Worm (Caenorhabditis elegans) whole organism, young adult: ENCODE results near the gene Y54G11A.1.

Experiments used
- B0019.2 ChIP-seq: fragments of 200-800 bp; sonication (Bioruptor generic); conservative IDR thresholded peaks from 2 replicates; pipeline ENCODE4 v1.3.6; 2022; ENCODE audit warnings: missing genetic modification reagents, missing genetic modification characterization, missing compliant biosample characterization
- B0261.1 ChIP-seq: sonication (generic microtip); optimal IDR thresholded peaks from 2 replicates; lab custom pipeline; 2016; ENCODE audit warnings: mild to moderate bottlenecking, missing genetic modification characterization, moderate library complexity, missing compliant biosample characterization
- B0336.3 ChIP-seq: fragments of 200-800 bp; sonication (Bioruptor generic); IDR thresholded peaks from 2 replicates; pipeline ENCODE4 v1.3.6; 2022; ENCODE audit warnings: missing genetic modification characterization, missing compliant biosample characterization
- D2030.7 ChIP-seq: fragments of 200-800 bp; sonication (Bioruptor generic); IDR thresholded peaks from 2 replicates; pipeline ENCODE4 v1.3.6; 2022; ENCODE audit warnings: missing genetic modification reagents, missing genetic modification characterization, missing compliant biosample characterization
- F10E7.11 ChIP-seq: sonication (generic microtip); optimal IDR thresholded peaks from 2 replicates; lab custom pipeline; 2017; ENCODE audit warnings: mild to moderate bottlenecking, missing genetic modification characterization, moderate library complexity, missing compliant biosample characterization
- F22D6.2 ChIP-seq: sonication (generic microtip); optimal IDR thresholded peaks from 2 replicates; lab custom pipeline; 2016; ENCODE audit warnings: mild to moderate bottlenecking, missing genetic modification characterization, missing compliant biosample characterization
- F52B5.7 ChIP-seq: sonication (generic microtip); optimal IDR thresholded peaks from 2 replicates; lab custom pipeline; 2016; ENCODE audit warnings: mild to moderate bottlenecking, missing genetic modification characterization, missing compliant biosample characterization
- T07F8.4 ChIP-seq: sonication (generic microtip); optimal IDR thresholded peaks from 2 replicates; lab custom pipeline; 2016; ENCODE audit warnings: mild to moderate bottlenecking, missing genetic modification characterization, moderate library complexity, missing compliant biosample characterization
- T26A5.8 ChIP-seq: sonication (generic microtip); optimal IDR thresholded peaks from 2 replicates; lab custom pipeline; 2016; ENCODE audit warnings: missing genetic modification characterization, missing compliant biosample characterization
- Y53F4B.3 ChIP-seq: fragments of 200-800 bp; sonication (Bioruptor generic); IDR thresholded peaks from 2 replicates; pipeline ENCODE4 v1.3.6; 2022; ENCODE audit warnings: missing genetic modification reagents, missing genetic modification characterization, missing compliant biosample characterization
- Y67H2A.10 ChIP-seq: fragments of 200-800 bp; sonication (Bioruptor generic); conservative IDR thresholded peaks from 2 replicates; pipeline ENCODE4 v1.3.6; 2022; ENCODE audit warnings: missing genetic modification reagents, missing genetic modification characterization, missing compliant biosample characterization
- ZK185.1 ChIP-seq: sonication (generic microtip); optimal IDR thresholded peaks from 2 replicates; lab custom pipeline; 2016; ENCODE audit warnings: mild to moderate bottlenecking, missing genetic modification characterization, missing compliant biosample characterization; ENCODE audit not compliant: poor library complexity, severe bottlenecking
- ama-1 ChIP-seq, 3 experiments: fragments of 150-350 bp in 1 of 3; sonication (generic microtip) in 2 of 3; optimal IDR thresholded peaks; 2 replicates each; lab custom pipeline; 2014 to 2018; ENCODE audit warnings: missing biosample characterization in 2 of 3, missing genetic modification characterization in 2 of 3, missing genetic modification reagents in 2 of 3
- aptf-2 ChIP-seq: fragments of 200-800 bp; sonication (Bioruptor generic); conservative IDR thresholded peaks from 2 replicates; pipeline ENCODE4 v1.3.6; 2022; ENCODE audit warnings: missing genetic modification reagents, missing genetic modification characterization, missing compliant biosample characterization
- athp-1 ChIP-seq: sonication (generic microtip); optimal IDR thresholded peaks from 2 replicates; lab custom pipeline; 2017; ENCODE audit warnings: mild to moderate bottlenecking, missing genetic modification characterization, missing compliant biosample characterization
- cebp-2 ChIP-seq: fragments of 200-800 bp; sonication (Bioruptor generic); IDR thresholded peaks from 2 replicates; pipeline ENCODE4 v1.3.6; 2022; ENCODE audit warnings: missing genetic modification characterization, missing compliant biosample characterization
- ceh-79 ChIP-seq: sonication (generic microtip); optimal IDR thresholded peaks from 2 replicates; lab custom pipeline; 2017; ENCODE audit warnings: mild to moderate bottlenecking, missing genetic modification characterization, missing compliant biosample characterization
- ceh-91 ChIP-seq: fragments of 200-800 bp; sonication (Bioruptor generic); IDR thresholded peaks from 2 replicates; pipeline ENCODE4 v1.3.6; 2022; ENCODE audit warnings: missing genetic modification reagents, missing genetic modification characterization, missing compliant biosample characterization
- die-1 ChIP-seq: sonication (generic microtip); optimal IDR thresholded peaks from 2 replicates; lab custom pipeline; 2016; ENCODE audit warnings: missing genotype, mild to moderate bottlenecking, missing genetic modification characterization, missing compliant biosample characterization
- efl-1 ChIP-seq: fragments of 150-350 bp; optimal IDR thresholded peaks from 2 replicates; lab custom pipeline; 2014; ENCODE audit warnings: missing biosample characterization, missing genetic modification reagents, missing genetic modification characterization
- egl-44 ChIP-seq: fragments of 200-800 bp; sonication (Bioruptor generic); IDR thresholded peaks from 2 replicates; pipeline ENCODE4 v1.3.6; 2022; ENCODE audit warnings: missing genetic modification reagents, missing genetic modification characterization, missing compliant biosample characterization
- egrh-3 ChIP-seq: fragments of 200-800 bp; sonication (Bioruptor generic); IDR thresholded peaks from 2 replicates; pipeline ENCODE4 v1.3.6; 2022; ENCODE audit warnings: missing genetic modification reagents, missing genetic modification characterization, missing compliant biosample characterization
- ekl-4 ChIP-seq: fragments of 200-800 bp; sonication (Bioruptor generic); IDR thresholded peaks from 2 replicates; pipeline ENCODE4 v1.3.6; 2022; ENCODE audit warnings: missing genetic modification reagents, missing genetic modification characterization, missing compliant biosample characterization
- him-1 ChIP-seq: sonication (generic microtip); optimal IDR thresholded peaks from 2 replicates; lab custom pipeline; 2016; ENCODE audit warnings: missing genotype, missing genetic modification reagents, missing genetic modification characterization, missing compliant biosample characterization
- hlh-12 ChIP-seq: sonication (generic microtip); optimal IDR thresholded peaks from 2 replicates; lab custom pipeline; 2016; ENCODE audit warnings: missing genetic modification characterization, missing compliant biosample characterization
- hmg-20 ChIP-seq: fragments of 200-800 bp; sonication (Bioruptor generic); IDR thresholded peaks from 2 replicates; pipeline ENCODE4 v1.3.6; 2022; ENCODE audit warnings: missing genetic modification reagents, missing genetic modification characterization, missing compliant biosample characterization
- lin-26 ChIP-seq: fragments of 200-800 bp; sonication (Bioruptor generic); IDR thresholded peaks from 2 replicates; pipeline ENCODE4 v1.3.6; 2022; ENCODE audit warnings: missing genetic modification reagents, missing genetic modification characterization, missing compliant biosample characterization
- lin-40 ChIP-seq: sonication (generic microtip); optimal IDR thresholded peaks from 2 replicates; lab custom pipeline; 2016; ENCODE audit warnings: missing genetic modification characterization, mild to moderate bottlenecking, missing compliant biosample characterization, missing genotype, missing genetic modification reagents
- lir-1 ChIP-seq: fragments of 200-800 bp; sonication (Bioruptor generic); conservative IDR thresholded peaks from 2 replicates; pipeline ENCODE4 v1.3.6; 2022; ENCODE audit warnings: missing genetic modification reagents, missing genetic modification characterization, missing compliant biosample characterization
- lsl-1 ChIP-seq: fragments of 200-800 bp; sonication (Bioruptor generic); optimal IDR thresholded peaks from 2 replicates; lab custom pipeline; 2018; ENCODE audit warnings: mild to moderate bottlenecking, missing genetic modification characterization, moderate library complexity, missing compliant biosample characterization
- lsy-27 ChIP-seq: sonication (generic microtip); optimal IDR thresholded peaks from 2 replicates; lab custom pipeline; 2017; ENCODE audit warnings: missing genetic modification characterization, mild to moderate bottlenecking, missing compliant biosample characterization, antibody characterized with exemption, missing genotype, borderline replicate concordance; ENCODE audit not compliant: insufficient read depth
- madf-10 ChIP-seq: sonication (generic microtip); optimal IDR thresholded peaks from 2 replicates; lab custom pipeline; 2016; ENCODE audit warnings: mild to moderate bottlenecking, missing genetic modification characterization, missing compliant biosample characterization
- madf-8 ChIP-seq: fragments of 200-800 bp; sonication (Bioruptor generic); conservative IDR thresholded peaks from 2 replicates; pipeline ENCODE4 v1.3.6; 2022; ENCODE audit warnings: missing genetic modification reagents, missing genetic modification characterization, missing compliant biosample characterization
- nfya-1 ChIP-seq: sonication (generic microtip); optimal IDR thresholded peaks from 2 replicates; lab custom pipeline; 2017; ENCODE audit warnings: antibody characterized with exemption, missing compliant biosample characterization, missing genetic modification characterization, borderline replicate concordance; ENCODE audit not compliant: insufficient read depth
- nhr-179 ChIP-seq: sonication (generic microtip); optimal IDR thresholded peaks from 2 replicates; lab custom pipeline; 2016; ENCODE audit warnings: mild to moderate bottlenecking, missing genetic modification characterization, missing compliant biosample characterization
- nhr-27 ChIP-seq: fragments of 200-800 bp; sonication (Bioruptor generic); optimal IDR thresholded peaks from 2 replicates; lab custom pipeline; 2018; ENCODE audit warnings: mild to moderate bottlenecking, missing genetic modification characterization, moderate library complexity, missing compliant biosample characterization
- nhr-80 ChIP-seq: sonication (generic microtip); optimal IDR thresholded peaks from 2 replicates; lab custom pipeline; 2016; ENCODE audit warnings: missing genetic modification characterization, missing compliant biosample characterization
- nhr-90 ChIP-seq: sonication (generic microtip); optimal IDR thresholded peaks from 2 replicates; lab custom pipeline; 2016; ENCODE audit warnings: missing genotype, mild to moderate bottlenecking, missing genetic modification characterization, missing compliant biosample characterization
- pbrm-1 ChIP-seq: fragments of 200-800 bp; sonication (Bioruptor generic); IDR thresholded peaks from 2 replicates; pipeline ENCODE4 v1.3.6; 2022; ENCODE audit warnings: missing genetic modification reagents, missing genetic modification characterization, missing compliant biosample characterization
- rcor-1 ChIP-seq: fragments of 200-800 bp; sonication (Bioruptor generic); IDR thresholded peaks from 2 replicates; pipeline ENCODE4 v1.3.6; 2022; ENCODE audit warnings: missing genetic modification reagents, missing genetic modification characterization, missing compliant biosample characterization
- snpc-1.3 ChIP-seq: sonication (generic microtip); optimal IDR thresholded peaks from 2 replicates; lab custom pipeline; 2017; ENCODE audit warnings: missing genetic modification characterization, mild to moderate bottlenecking, missing compliant biosample characterization, antibody characterized with exemption, moderate library complexity, missing genotype, missing genetic modification reagents; ENCODE audit not compliant: insufficient read depth
- somi-1 ChIP-seq: fragments of 200-800 bp; sonication (Bioruptor generic); optimal IDR thresholded peaks from 2 replicates; lab custom pipeline; 2018; ENCODE audit warnings: mild to moderate bottlenecking, missing genetic modification characterization, missing compliant biosample characterization
- tbp1 ChIP-seq: fragments of 200-800 bp; sonication (Bioruptor generic); optimal IDR thresholded peaks from 2 replicates; lab custom pipeline; 2018; ENCODE audit warnings: mild to moderate bottlenecking, missing genetic modification characterization, missing compliant biosample characterization
- tbx-9 ChIP-seq: sonication (generic microtip); optimal IDR thresholded peaks from 2 replicates; lab custom pipeline; 2016; ENCODE audit warnings: borderline replicate concordance, missing genetic modification characterization, inconsistent platforms, missing compliant biosample characterization
- xnd-1 ChIP-seq: sonication (generic microtip); optimal IDR thresholded peaks from 2 replicates; lab custom pipeline; 2016; ENCODE audit warnings: missing genotype, missing genetic modification reagents, missing genetic modification characterization, missing compliant biosample characterization
- zim-3 ChIP-seq: sonication (generic microtip); optimal IDR thresholded peaks from 2 replicates; lab custom pipeline; 2017; ENCODE audit warnings: mild to moderate bottlenecking, missing genetic modification characterization, moderate library complexity, missing compliant biosample characterization

Gene Y54G11A.1

ce11 chrII:14252057-14252456 is 16.9 kb downstream of the Y54G11A.1 start, which contains the start of gene Y54G11A.2:
Gene Y54G11A.2, plus strand, starts transcription at chrII:14252357.
- TF ChIP-seq ekl-4 = no peak
- TF ChIP-seq zim-3 (tag; lab: Kevin White, UChicago) = no peak
- no peak for TF ChIP-seq B0019.2 (GFP tag; lab: Robert Waterston, UW)
- TF ChIP-seq lin-40 (tag; lab: Kevin White, UChicago) = no peak
- TF ChIP-seq nhr-179 = no peak
- no peak for TF ChIP-seq F10E7.11 (tag; lab: Kevin White, UChicago)

ce11 chrII:14251400-14251940 is 17.5 kb downstream of the Y54G11A.1 start:
- TF ChIP-seq lin-26 (GFP tag; lab: Robert Waterston, UW) (peak; percentile 86), ekl-4 (peak; percentile 95), pbrm-1 (peak; percentile 76), madf-10 (peak; percentile 87), rcor-1 (peak; percentile 52), tbx-9 (tag; lab: Kevin White, UChicago) (no peak), efl-1 (GFP tag; lab: Kevin White, UChicago) (peak; percentile 76), hmg-20 (GFP tag; lab: Robert Waterston, UW) (peak; percentile 74), Y53F4B.3 (no peak), nhr-90 (tag; lab: Kevin White, UChicago) (peak; percentile 90), cebp-2 (GFP tag; lab: Robert Waterston, UW) (0 out of 2 replicates have a peak, but pooled peaks have one; percentile 44), snpc-1.3 (tag; lab: Kevin White, UChicago) (no peak), B0261.1 (tag; lab: Kevin White, UChicago) (peak; percentile 31), nhr-80 (tag; lab: Kevin White, UChicago) (peak; percentile 87), F22D6.2 (tag; lab: Kevin White, UChicago) (peak; percentile 89), him-1 (tag; lab: Kevin White, UChicago) (peak; percentile 78), tbp1 (GFP tag; lab: Kevin White, UChicago) (peak; percentile 66), somi-1 (GFP tag; lab: Kevin White, UChicago) (peak; percentile 90), ZK185.1 (tag; lab: Kevin White, UChicago) (peak; percentile 78), lsl-1 (GFP tag; lab: Kevin White, UChicago) (peak; percentile 66), lsy-27 (tag; lab: Kevin White, UChicago) (no peak), xnd-1 (tag; lab: Kevin White, UChicago) (peak; percentile 78), ama-1 (optimal IDR thresholded peaks at IDR 0.05; lab: Kevin White, UChicago) (no peak), ama-1 (GFP tag; optimal IDR thresholded peaks at IDR 0.05; lab: Kevin White, UChicago) (peak; percentile 45), nhr-27 (peak; percentile 65), nfya-1 (no peak), D2030.7 (peak; percentile 77), aptf-2 (GFP tag; lab: Robert Waterston, UW) (peak; percentile 36; the same call in 1 of the 2 replicates), T26A5.8 (tag; lab: Kevin White, UChicago) (peak; percentile 55), T07F8.4 (tag; lab: Kevin White, UChicago) (peak; percentile 43), egrh-3 (GFP tag; lab: Robert Waterston, UW) (peak; percentile 61), B0336.3 (GFP tag; lab: Robert Waterston, UW) (peak; percentile 99), hlh-12 (tag; lab: Kevin White, UChicago) (no peak), F10E7.11 (tag; lab: Kevin White, UChicago) (peak; percentile 88), ceh-79 (tag; lab: Kevin White, UChicago) (peak; percentile 88), madf-8 (GFP tag; lab: Robert Waterston, UW) (peak; percentile 87), egl-44 (peak; percentile 95), ceh-91 (GFP tag; lab: Robert Waterston, UW) (peak; percentile 73), F52B5.7 (tag; lab: Kevin White, UChicago) (peak; percentile 96), athp-1 (tag; lab: Kevin White, UChicago) (peak; percentile 85), lir-1 (GFP tag; lab: Robert Waterston, UW) (peak; percentile 82), Y67H2A.10 (GFP tag; lab: Robert Waterston, UW) (peak; percentile 82), die-1 (tag; lab: Kevin White, UChicago) (peak; percentile 67)
